Worm (Caenorhabditis elegans): ENCODE data around the gene H40L08.7.

ce11 chrX:15083795-15084194 lies 6.3 kb upstream of the H40L08.7 start, which contains the start of gene H40L08.1:
- TF ChIP-seq egl-27 (tag; optimal IDR thresholded peaks at IDR 0.05) (no peak), ama-1 (optimal IDR thresholded peaks at IDR 0.05) (no peak), aly-2 (tag; optimal IDR thresholded peaks at IDR 0.05) (no peak), F10B5.3 (tag; optimal IDR thresholded peaks at IDR 0.05) (no peak)
